Worm (Caenorhabditis elegans) whole organism, midembryonic: ENCODE measurements around the gene F18E3.11.

Source experiments
- T22C8.4 ChIP-seq: fragments of 200-800 bp; sonication (Bioruptor generic); IDR thresholded peaks from 2 replicates; pipeline ENCODE4 v1.3.6; 2022; ENCODE audit warnings: missing genetic modification characterization, missing compliant biosample characterization
- cog-1 ChIP-seq: sonication (generic microtip); optimal IDR thresholded peaks from 2 replicates; lab custom pipeline; 2016; ENCODE audit warnings: missing genetic modification characterization, missing compliant biosample characterization
- flt-1 ChIP-seq: fragments of 200-800 bp; sonication (Bioruptor generic); IDR thresholded peaks from 2 replicates; pipeline ENCODE4 v1.3.6; 2022; ENCODE audit warnings: missing genetic modification characterization, missing compliant biosample characterization
- klf-2 ChIP-seq: fragments of 200-800 bp; sonication (Bioruptor generic); conservative IDR thresholded peaks from 2 replicates; pipeline ENCODE4 v1.3.6; 2022; ENCODE audit warnings: missing genetic modification reagents, missing genetic modification characterization, missing compliant biosample characterization
- med-1 ChIP-seq: sonication (generic microtip); optimal IDR thresholded peaks from 2 replicates; lab custom pipeline; 2017; ENCODE audit warnings: missing genetic modification characterization, mild to moderate bottlenecking, missing compliant biosample characterization, antibody characterized with exemption, missing genetic modification reagents; ENCODE audit not compliant: insufficient read depth
- ref-1 ChIP-seq: fragments of 200-800 bp; sonication (Bioruptor generic); conservative IDR thresholded peaks from 2 replicates; pipeline ENCODE4 v1.3.6; 2022; ENCODE audit warnings: missing genetic modification reagents, missing genetic modification characterization, missing compliant biosample characterization
- tab-1 ChIP-seq: fragments of 200-800 bp; sonication (Bioruptor generic); IDR thresholded peaks from 2 replicates; pipeline ENCODE4 v1.3.6; 2022; ENCODE audit warnings: missing genetic modification characterization, missing compliant biosample characterization
- ztf-23 ChIP-seq: fragments of 200-800 bp; sonication (Bioruptor generic); IDR thresholded peaks from 2 replicates; pipeline ENCODE4 v1.3.6; 2022; ENCODE audit warnings: missing genetic modification reagents, missing genetic modification characterization, missing compliant biosample characterization
- ztf-29 ChIP-seq: fragments of 200-800 bp; sonication (Bioruptor generic); IDR thresholded peaks from 2 replicates; pipeline ENCODE4 v1.3.6; 2022; ENCODE audit warnings: missing genetic modification reagents, missing genetic modification characterization, missing compliant biosample characterization

Gene F18E3.11

ce11 chrV:7391933-7392332 lies 21.3 kb upstream of the F18E3.11 start, which contains the start of gene fbxa-105:
Gene fbxa-105, minus strand, starts transcription at chrV:7392029.
- no peak for TF ChIP-seq klf-2
- TF ChIP-seq ref-1 (GFP tag; lab: Robert Waterston, UW) = no peak
- no peak for TF ChIP-seq T22C8.4
- TF ChIP-seq ztf-23 (GFP tag; lab: Robert Waterston, UW) = no peak
- TF ChIP-seq ztf-29 (GFP tag; lab: Robert Waterston, UW) = no peak
- TF ChIP-seq tab-1 (GFP tag; lab: Robert Waterston, UW) = no peak
- no peak for TF ChIP-seq cog-1 (tag; lab: Kevin White, UChicago)
- no peak for TF ChIP-seq med-1 (GFP tag; lab: Kevin White, UChicago)

DNA sequence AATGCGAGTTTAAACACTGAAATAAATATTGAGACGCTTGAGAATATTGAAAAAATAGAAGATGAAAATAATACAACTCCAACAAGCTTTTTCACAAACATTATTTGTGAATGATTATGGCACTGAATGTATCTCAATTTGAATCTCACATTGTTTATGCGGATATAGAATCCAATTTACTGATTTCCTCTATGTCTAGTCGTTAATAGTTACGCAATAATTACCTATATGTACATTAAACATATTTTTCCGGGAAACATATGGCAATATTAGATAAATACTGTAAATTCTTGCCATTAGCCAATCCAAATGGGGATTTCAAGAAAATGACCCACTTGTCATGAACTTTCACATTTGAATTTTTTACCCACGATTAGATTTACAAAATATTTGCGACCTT lies 17.9 kb upstream of the F18E3.11 start, which contains the start of gene srx-9:
Gene srx-9 (minus strand): TSS at position 101 of the 400 bp plus-strand sequence.
- TF ChIP-seq klf-2 (no peak), ztf-29 (GFP tag; lab: Robert Waterston, UW) (no peak)

DNA sequence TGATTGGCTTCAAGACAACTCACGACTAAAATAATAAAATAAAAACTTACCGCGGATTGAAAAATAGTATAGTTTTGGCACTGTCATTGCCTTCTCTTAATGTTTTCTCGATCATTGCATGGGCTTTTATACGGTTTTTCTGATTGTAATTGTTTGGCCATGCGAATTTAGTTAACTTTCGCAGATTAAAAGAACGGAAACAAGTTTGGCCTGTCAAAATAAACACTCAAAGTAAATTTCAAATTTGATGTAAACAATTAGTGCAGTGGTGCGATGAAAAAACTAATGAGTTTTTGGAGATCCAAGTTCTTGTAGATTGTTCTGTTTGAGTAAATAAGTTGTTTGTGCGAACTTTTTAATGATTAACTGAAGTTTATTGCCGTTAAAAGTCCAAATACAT lies 14.1 kb upstream of the F18E3.11 start, which contains the start of gene gst-41:
Gene gst-41 (minus strand): TSS at position 101 of the 400 bp plus-strand sequence.
- TF ChIP-seq ztf-29 (GFP tag; lab: Robert Waterston, UW) (no peak), med-1 (GFP tag; lab: Kevin White, UChicago) (no peak), T22C8.4 (no peak), klf-2 (no peak), cog-1 (tag; lab: Kevin White, UChicago) (no peak), flt-1 (GFP tag; lab: Robert Waterston, UW) (no peak), tab-1 (GFP tag; lab: Robert Waterston, UW) (no peak), ztf-23 (GFP tag; lab: Robert Waterston, UW) (no peak), ref-1 (GFP tag; lab: Robert Waterston, UW) (no peak)

DNA sequence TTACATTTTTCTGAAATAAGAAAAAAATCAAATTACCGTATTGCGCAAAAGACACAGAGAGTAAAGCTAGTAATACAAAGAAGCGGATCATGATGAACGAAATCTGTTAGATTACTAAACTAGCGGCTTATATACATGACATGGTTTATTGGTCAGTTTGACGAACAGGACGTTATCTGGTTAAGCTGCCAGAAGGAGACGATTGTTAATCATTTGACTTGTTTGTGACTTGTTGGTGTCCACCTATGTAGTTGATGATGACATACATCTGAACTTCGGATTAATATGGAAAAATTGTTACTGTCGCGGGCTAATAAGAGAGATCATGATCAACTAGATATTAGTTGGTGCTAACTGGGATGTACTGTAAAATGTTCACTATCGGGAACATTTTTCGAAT lies 13.2 kb upstream of the F18E3.11 start, which contains the start of gene cnc-9:
Gene cnc-9 (minus strand): TSS at position 101 of the 400 bp plus-strand sequence.
- TF ChIP-seq klf-2 (no peak), flt-1 (GFP tag; lab: Robert Waterston, UW) (no peak), cog-1 (tag; lab: Kevin White, UChicago) (no peak), ref-1 (GFP tag; lab: Robert Waterston, UW) (no peak), ztf-29 (GFP tag; lab: Robert Waterston, UW) (no peak), ztf-23 (GFP tag; lab: Robert Waterston, UW) (no peak), tab-1 (GFP tag; lab: Robert Waterston, UW) (no peak), T22C8.4 (no peak), med-1 (GFP tag; lab: Kevin White, UChicago) (no peak)

DNA sequence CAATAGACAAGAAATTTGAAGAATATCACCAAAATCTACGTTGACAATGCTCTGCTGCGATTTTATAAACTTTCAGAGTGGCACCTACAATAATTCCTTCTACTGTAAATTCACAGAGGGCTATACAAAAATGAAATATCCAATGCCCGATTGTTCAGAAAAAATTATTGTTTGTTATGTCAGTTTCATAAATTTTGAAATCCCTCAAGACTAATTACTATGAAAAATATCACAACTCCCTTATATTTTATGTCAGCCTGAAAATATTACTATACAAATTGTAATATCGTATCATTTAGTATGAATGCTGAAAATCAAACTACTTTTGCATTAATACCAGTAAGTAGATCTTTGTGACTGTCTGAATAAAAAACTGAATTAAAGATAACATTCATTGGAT lies 12.7 kb upstream of the F18E3.11 start, which contains the start of gene srx-60:
Gene srx-60 (plus strand): TSS at position 301 of the 400 bp plus-strand sequence.
- TF ChIP-seq ztf-23 (GFP tag; lab: Robert Waterston, UW) (no peak), ztf-29 (GFP tag; lab: Robert Waterston, UW) (no peak)

DNA sequence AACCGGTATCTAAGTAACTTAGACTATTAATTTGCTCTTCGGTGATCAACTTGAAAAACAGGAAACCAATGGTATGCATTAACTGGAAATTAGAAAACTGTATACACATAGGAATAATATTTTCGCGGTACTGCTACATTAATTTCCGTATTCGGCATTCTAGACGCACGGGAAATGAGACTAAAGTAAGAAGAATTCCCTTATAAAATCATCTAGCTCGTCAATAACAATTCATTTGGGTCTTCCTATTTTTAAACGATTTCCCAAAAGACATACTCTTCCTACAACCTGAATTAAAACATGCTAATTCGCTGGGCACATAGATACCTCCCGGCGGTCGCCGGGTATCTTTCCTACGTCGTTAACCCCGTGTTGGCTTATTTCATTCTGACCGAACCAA lies 10.9 kb upstream of the F18E3.11 start, which contains the start of gene srj-13:
Gene srj-13 (plus strand): TSS at position 301 of the 400 bp plus-strand sequence.
- TF ChIP-seq ztf-23 (GFP tag; lab: Robert Waterston, UW) = no peak
- TF ChIP-seq T22C8.4 = no peak
- no peak for TF ChIP-seq klf-2
- TF ChIP-seq ztf-29 (GFP tag; lab: Robert Waterston, UW) = no peak
- TF ChIP-seq tab-1 (GFP tag; lab: Robert Waterston, UW) = no peak

- TF ChIP-seq flt-1 (GFP tag; lab: Robert Waterston, UW) (no peak), T22C8.4 (no peak), ztf-23 (GFP tag; lab: Robert Waterston, UW) (no peak), ref-1 (GFP tag; lab: Robert Waterston, UW) (no peak), tab-1 (GFP tag; lab: Robert Waterston, UW) (no peak), klf-2 (no peak), cog-1 (tag; lab: Kevin White, UChicago) (no peak), med-1 (GFP tag; lab: Kevin White, UChicago) (no peak), ztf-29 (GFP tag; lab: Robert Waterston, UW) (no peak)
Observed at ce11 chrV:7403501-7403900, 9.8 kb upstream of the F18E3.11 start.

DNA sequence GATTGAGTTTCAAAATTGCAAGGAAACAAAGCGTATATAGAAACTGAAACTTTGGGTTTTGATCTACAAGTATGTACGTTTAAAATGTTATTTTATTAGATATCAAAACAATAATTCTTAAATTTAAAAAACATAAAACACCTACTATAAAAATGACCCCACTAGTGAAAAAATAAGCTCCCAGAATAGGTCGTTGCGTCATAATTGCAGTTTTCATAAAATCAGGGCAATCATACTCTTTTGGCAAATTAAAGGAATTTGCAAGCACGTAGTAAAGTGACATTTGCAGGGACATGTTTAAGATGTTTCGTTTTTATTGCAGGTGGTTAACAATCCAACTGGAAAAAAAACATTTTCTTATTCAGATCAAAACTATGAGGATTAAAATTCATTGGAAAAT lies 4.8 kb upstream of the F18E3.11 start, which contains the start of gene srt-6:
Gene srt-6 (minus strand): TSS at position 295 of the 400 bp plus-strand sequence.
- TF ChIP-seq ztf-29 (GFP tag; lab: Robert Waterston, UW) (no peak), klf-2 (no peak), ref-1 (GFP tag; lab: Robert Waterston, UW) (no peak), tab-1 (GFP tag; lab: Robert Waterston, UW) (no peak), T22C8.4 (no peak), flt-1 (GFP tag; lab: Robert Waterston, UW) (no peak), cog-1 (tag; lab: Kevin White, UChicago) (no peak), ztf-23 (GFP tag; lab: Robert Waterston, UW) (no peak), med-1 (GFP tag; lab: Kevin White, UChicago) (no peak)

DNA sequence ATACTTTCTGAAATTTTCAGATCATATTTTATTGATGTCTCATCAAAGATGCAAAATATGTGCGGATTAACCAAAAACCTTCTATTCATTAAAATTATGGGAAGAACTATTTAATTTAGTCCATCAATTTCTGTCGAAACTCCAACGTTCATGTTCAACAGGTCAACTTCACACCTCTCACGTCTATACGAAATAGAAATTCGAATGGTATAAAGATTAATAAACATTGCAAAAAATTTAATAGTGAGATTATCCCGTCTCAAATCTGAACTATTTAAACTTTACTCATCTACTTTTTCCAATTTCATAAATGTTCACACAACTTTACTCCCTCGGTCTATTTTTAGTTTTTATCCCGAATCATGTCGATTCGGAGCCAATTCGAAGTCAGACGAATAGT lies 3.7 kb upstream of the F18E3.11 start, which contains the start of gene R13D7.2:
Gene R13D7.2 (plus strand): TSS at position 301 of the 400 bp plus-strand sequence.
- TF ChIP-seq T22C8.4 = no peak
- TF ChIP-seq ztf-29 (GFP tag; lab: Robert Waterston, UW) = no peak
- TF ChIP-seq ztf-23 (GFP tag; lab: Robert Waterston, UW) = no peak
- no peak for TF ChIP-seq klf-2
- no peak for TF ChIP-seq ref-1 (GFP tag; lab: Robert Waterston, UW)
- no peak for TF ChIP-seq tab-1 (GFP tag; lab: Robert Waterston, UW)
- no peak for TF ChIP-seq med-1 (GFP tag; lab: Kevin White, UChicago)
- TF ChIP-seq cog-1 (tag; lab: Kevin White, UChicago) = no peak
- TF ChIP-seq flt-1 (GFP tag; lab: Robert Waterston, UW) = no peak

- no peak for TF ChIP-seq ztf-23 (GFP tag; lab: Robert Waterston, UW)
- no peak for TF ChIP-seq flt-1 (GFP tag; lab: Robert Waterston, UW)
- TF ChIP-seq cog-1 (tag; lab: Kevin White, UChicago) = no peak
- no peak for TF ChIP-seq klf-2
- no peak for TF ChIP-seq T22C8.4
- no peak for TF ChIP-seq med-1 (GFP tag; lab: Kevin White, UChicago)
- no peak for TF ChIP-seq ref-1 (GFP tag; lab: Robert Waterston, UW)
- TF ChIP-seq tab-1 (GFP tag; lab: Robert Waterston, UW) = no peak
- no peak for TF ChIP-seq ztf-29 (GFP tag; lab: Robert Waterston, UW)
Observed at ce11 chrV:7411695-7412094, 1.6 kb upstream of the F18E3.11 start, which contains the start of gene str-41. Gene str-41, plus strand, starts transcription at chrV:7411995.
